Worm (Caenorhabditis elegans): ENCODE measurements around the gene F23H11.4.

DNA sequence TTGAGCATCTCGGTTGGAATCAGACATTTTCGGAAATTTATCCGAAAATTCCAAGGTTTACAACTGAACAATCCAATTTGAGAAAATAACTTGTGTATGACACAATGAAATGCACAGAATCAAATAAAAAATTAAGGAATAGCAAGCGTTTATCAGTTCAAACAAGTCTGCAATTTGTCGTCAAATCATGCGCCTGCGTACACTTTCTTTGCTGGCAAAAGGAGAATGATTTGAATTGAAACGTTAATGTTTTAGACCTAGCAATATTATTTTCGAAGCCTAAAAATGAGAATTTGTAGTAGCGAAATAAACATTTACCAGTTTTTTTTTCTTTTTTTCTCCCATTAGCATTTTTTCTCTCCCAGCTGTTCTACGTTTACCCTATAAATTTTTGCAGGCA is 43.1 kb upstream of the F23H11.4 start, which contains the start of the genes fbxa-67 and fbxa-11:
- TF ChIP-seq pag-3 (tag; optimal IDR thresholded peaks at IDR 0.05; ENCODE audit: borderline replicate concordance) (no peak), npax-4 (tag; optimal IDR thresholded peaks at IDR 0.05) (no peak), tbx-7 (tag; optimal IDR thresholded peaks at IDR 0.05) (no peak), rnt-1 (tag; optimal IDR thresholded peaks at IDR 0.05) (no peak), unc-55 (GFP tag; optimal IDR thresholded peaks at IDR 0.05) (no peak), F13H6.1 (tag; optimal IDR thresholded peaks at IDR 0.05) (no peak), tbx-2 (tag; optimal IDR thresholded peaks at IDR 0.05) (no peak), ceh-9 (tag; optimal IDR thresholded peaks at IDR 0.05) (no peak), ceh-24 (tag; optimal IDR thresholded peaks at IDR 0.05) (no peak), hlh-15 (tag; optimal IDR thresholded peaks at IDR 0.05) (no peak), pros-1 (tag; optimal IDR thresholded peaks at IDR 0.05) (no peak), pha-4 (tag; optimal IDR thresholded peaks at IDR 0.05) (no peak), elt-2 (tag; optimal IDR thresholded peaks at IDR 0.05) (no peak), pat-9 (tag; optimal IDR thresholded peaks at IDR 0.05) (no peak)

Measured in whole organism, late embryonic.